Fruit fly (Drosophila melanogaster) whole organism, adult: ENCODE results near the gene CG12768.

Experiments used
- CG11617 ChIP-seq: fragments of 200-800 bp; sonication (Bioruptor generic); optimal IDR thresholded peaks from 2 replicates; lab custom pipeline; 2017; ENCODE audit warnings: mild to moderate bottlenecking, missing biosample characterization, missing genetic modification reagents, missing genetic modification characterization
- CG12768 ChIP-seq: fragments of 200-800 bp; sonication (Bioruptor generic); optimal IDR thresholded peaks from 2 replicates; lab custom pipeline; 2017; ENCODE audit warnings: missing biosample characterization, missing genetic modification characterization, mild to moderate bottlenecking, moderate library complexity, missing genetic modification reagents
- CG14711 ChIP-seq: fragments of 200-800 bp; sonication (Bioruptor generic); optimal IDR thresholded peaks from 2 replicates; lab custom pipeline; 2018; ENCODE audit warnings: missing biosample characterization, mild to moderate bottlenecking, missing genetic modification characterization, moderate library complexity
- CG1620 ChIP-seq: fragments of 200-800 bp; sonication (Bioruptor generic); optimal IDR thresholded peaks from 2 replicates; lab custom pipeline; 2016; ENCODE audit warnings: missing biosample characterization, missing genetic modification characterization
- CG33017 ChIP-seq: fragments of 200-800 bp; sonication (Bioruptor generic); optimal IDR thresholded peaks from 2 replicates; lab custom pipeline; 2018; ENCODE audit warnings: missing biosample characterization, mild to moderate bottlenecking, missing genetic modification characterization, moderate library complexity
- CG5204 ChIP-seq: fragments of 200-800 bp; sonication (Bioruptor generic); optimal IDR thresholded peaks from 2 replicates; lab custom pipeline; 2016; ENCODE audit warnings: missing biosample characterization, missing genetic modification characterization
- CG7045 ChIP-seq: fragments of 200-800 bp; sonication (Bioruptor generic); optimal IDR thresholded peaks from 2 replicates; lab custom pipeline; 2017; ENCODE audit warnings: missing biosample characterization, mild to moderate bottlenecking, missing genetic modification characterization
- CG7101 ChIP-seq: fragments of 200-800 bp; sonication (Bioruptor generic); optimal IDR thresholded peaks from 2 replicates; lab custom pipeline; 2018; ENCODE audit warnings: missing biosample characterization, mild to moderate bottlenecking, missing genetic modification characterization, moderate library complexity
- Clk ChIP-seq: fragments of 200-800 bp; sonication (Bioruptor generic); optimal IDR thresholded peaks from 2 replicates; lab custom pipeline; 2017; ENCODE audit warnings: missing biosample characterization, missing genetic modification characterization
- Crg-1 ChIP-seq: fragments of 200-800 bp; sonication (Bioruptor generic); optimal IDR thresholded peaks from 2 replicates; lab custom pipeline; 2016; ENCODE audit warnings: missing biosample characterization, missing genetic modification characterization
- Hr96 ChIP-seq: fragments of 200-800 bp; sonication (Bioruptor generic); optimal IDR thresholded peaks from 2 replicates; lab custom pipeline; 2016; ENCODE audit warnings: missing biosample characterization, missing genetic modification characterization
- Mnt ChIP-seq: fragments of 200-800 bp; sonication (Bioruptor generic); optimal IDR thresholded peaks from 2 replicates; lab custom pipeline; 2016; ENCODE audit warnings: missing biosample characterization, mild to moderate bottlenecking, missing genetic modification characterization
- bab1 ChIP-seq: fragments of 200-800 bp; sonication (Bioruptor generic); optimal IDR thresholded peaks from 3 replicates; lab custom pipeline; 2019; ENCODE audit warnings: missing biosample characterization, mild to moderate bottlenecking, missing genetic modification characterization, moderate library complexity
- cic ChIP-seq: fragments of 200-800 bp; sonication (Bioruptor generic); optimal IDR thresholded peaks from 2 replicates; lab custom pipeline; 2017; ENCODE audit warnings: missing biosample characterization, mild to moderate bottlenecking, missing genetic modification characterization, moderate library complexity
- cnc ChIP-seq, 2 experiments: fragments of >200 bp; optimal IDR thresholded peaks; 2 replicates each; lab custom pipeline; 2017
- kay ChIP-seq: fragments of 200-800 bp; sonication (Bioruptor generic); peaks from one replicate; lab custom pipeline; 2016; ENCODE audit warnings: missing biosample characterization, missing genetic modification characterization, borderline replicate concordance
- ovo ChIP-seq: fragments of 200-800 bp; sonication (Bioruptor generic); optimal IDR thresholded peaks from 2 replicates; lab custom pipeline; 2016; ENCODE audit warnings: missing biosample characterization, missing genetic modification characterization
- pad ChIP-seq: fragments of 200-800 bp; sonication (Bioruptor generic); optimal IDR thresholded peaks from 3 replicates; lab custom pipeline; 2017; ENCODE audit warnings: missing biosample characterization, missing genetic modification characterization, mild to moderate bottlenecking, moderate library complexity, missing genetic modification reagents
- tj ChIP-seq: fragments of 200-800 bp; sonication (Bioruptor generic); optimal IDR thresholded peaks from 3 replicates; lab custom pipeline; 2017; ENCODE audit warnings: missing biosample characterization, mild to moderate bottlenecking, missing genetic modification characterization, moderate library complexity
- toe ChIP-seq: fragments of 200-800 bp; sonication (Bioruptor generic); optimal IDR thresholded peaks from 2 replicates; lab custom pipeline; 2016; ENCODE audit warnings: missing biosample characterization, missing genetic modification characterization

Gene CG12768

dm6 chr3L:22901612-22902011, 8.7 kb upstream of the CG12768 start, which contains the start of gene BoYb:
TSS of gene BoYb (plus strand) at chr3L:22901912.
- TF ChIP-seq Hr96 (GFP tag; lab: Kevin White, UChicago), result no peak
- no peak for TF ChIP-seq Crg-1
- no peak for TF ChIP-seq CG7101
- TF ChIP-seq CG1620, result no peak
- TF ChIP-seq cic (GFP tag; lab: Kevin White, UChicago), result no peak
- no peak for TF ChIP-seq Clk (GFP tag; lab: Kevin White, UChicago)
- no peak for TF ChIP-seq cnc (optimal IDR thresholded peaks at IDR 0.05; lab: Kevin White, UChicago)
- no peak for TF ChIP-seq kay

- TF ChIP-seq CG12768 (peak; percentile 91), ovo (no peak), Hr96 (GFP tag; lab: Kevin White, UChicago) (no peak)
Observed at dm6 chr3L:22909325-22909904, 876 bp upstream of the CG12768 start.

- TF ChIP-seq toe (no peak), Hr96 (GFP tag; lab: Kevin White, UChicago) (no peak), CG14711 (tag; lab: Kevin White, UChicago) (no peak)
Observed at dm6 chr3L:22940249-22940648, 30.0 kb downstream of the CG12768 start.

dm6 chr3L:22943484-22943883, 33.2 kb downstream of the CG12768 start:
- peak; percentile 11 for TF ChIP-seq CG12768
- no peak for TF ChIP-seq Hr96 (GFP tag; lab: Kevin White, UChicago)

- TF ChIP-seq CG7101 (no peak), CG1620 (no peak), CG7045 (GFP tag; lab: Kevin White, UChicago) (no peak), cnc (optimal IDR thresholded peaks at IDR 0.05; lab: Kevin White, UChicago) (no peak), Clk (GFP tag; lab: Kevin White, UChicago) (no peak), tj (no peak), Mnt (GFP tag; lab: Kevin White, UChicago) (no peak), CG12768 (no peak), Crg-1 (no peak), CG33017 (tag; lab: Kevin White, UChicago) (no peak), ovo (no peak), cic (GFP tag; lab: Kevin White, UChicago) (no peak), toe (no peak), CG5204 (no peak), Hr96 (GFP tag; lab: Kevin White, UChicago) (no peak)
Observed at dm6 chr3L:22944493-22944892, 34.2 kb downstream of the CG12768 start.

dm6 chr3L:22945264-22945941, 35.1 kb downstream of the CG12768 start, which contains the start of gene Mes2:
TSS of gene Mes2 (plus strand) at chr3L:22945657.
- no peak for TF ChIP-seq Crg-1
- no peak for TF ChIP-seq CG1620
- peak; percentile 72 for TF ChIP-seq ovo
- TF ChIP-seq tj, result peak; percentile 82
- TF ChIP-seq kay, result peak; percentile 34
- peak; percentile 29 for TF ChIP-seq pad (GFP tag; lab: Kevin White, UChicago)
- TF ChIP-seq CG7101, result no peak
- no peak for TF ChIP-seq CG14711 (tag; lab: Kevin White, UChicago)
- peak; percentile 92 for TF ChIP-seq CG12768

- TF ChIP-seq CG14711 (tag; lab: Kevin White, UChicago) (no peak), CG12768 (peak; percentile 87)
Observed at dm6 chr3L:22947993-22948954, 38.0 kb downstream of the CG12768 start.

dm6 chr3L:22952703-22953102, 42.4 kb downstream of the CG12768 start:
- no peak for TF ChIP-seq CG11617 (GFP tag; lab: Kevin White, UChicago)
- TF ChIP-seq bab1, result no peak
- TF ChIP-seq CG7101, result no peak
- no peak for TF ChIP-seq CG12768
- no peak for TF ChIP-seq toe
- TF ChIP-seq cic (GFP tag; lab: Kevin White, UChicago), result no peak
- no peak for TF ChIP-seq pad (GFP tag; lab: Kevin White, UChicago)
- TF ChIP-seq CG33017 (tag; lab: Kevin White, UChicago), result no peak
- no peak for TF ChIP-seq CG14711 (tag; lab: Kevin White, UChicago)
- no peak for TF ChIP-seq CG7045 (GFP tag; lab: Kevin White, UChicago)
- TF ChIP-seq Crg-1, result no peak
